Worm (Caenorhabditis elegans) whole organism, early embryonic: ENCODE measurements around the gene bpnt-1.
A peak's percentile ranks its signal among the peaks of the same experiment; 100 is the strongest.

ENCODE experiments used
- B0310.2 ChIP-seq: sonication (generic microtip); optimal IDR thresholded peaks from 2 replicates; lab custom pipeline; 2016; ENCODE audit warnings: mild to moderate bottlenecking, missing genetic modification characterization, missing compliant biosample characterization
- F13C5.2 ChIP-seq: sonication (generic microtip); optimal IDR thresholded peaks from 2 replicates; lab custom pipeline; 2017; ENCODE audit warnings: mild to moderate bottlenecking, missing genetic modification characterization, inconsistent platforms, missing compliant biosample characterization
- aly-1 ChIP-seq: sonication (generic microtip); optimal IDR thresholded peaks from 2 replicates; lab custom pipeline; 2016; ENCODE audit warnings: missing genetic modification characterization, missing compliant biosample characterization
- ama-1 ChIP-seq: fragments of 150-350 bp; optimal IDR thresholded peaks from 2 replicates; lab custom pipeline; 2014
- ceh-13 ChIP-seq: fragments of 200-800 bp; sonication (Bioruptor generic); optimal IDR thresholded peaks from 2 replicates; lab custom pipeline; 2018; ENCODE audit warnings: mild to moderate bottlenecking, missing genetic modification characterization, missing compliant biosample characterization
- ceh-36 ChIP-seq: sonication (generic microtip); optimal IDR thresholded peaks from 2 replicates; lab custom pipeline; 2016; ENCODE audit warnings: missing genetic modification characterization, inconsistent platforms, missing compliant biosample characterization
- ets-7 ChIP-seq: sonication (generic microtip); optimal IDR thresholded peaks from 2 replicates; lab custom pipeline; 2016; ENCODE audit warnings: missing genotype, missing genetic modification characterization, missing compliant biosample characterization
- flt-1 ChIP-seq: fragments of 200-800 bp; sonication (Bioruptor generic); IDR thresholded peaks from 2 replicates; pipeline ENCODE4 v1.3.6; 2022; ENCODE audit warnings: missing genetic modification characterization, missing compliant biosample characterization
- hmbx-1 ChIP-seq: sonication (generic microtip); optimal IDR thresholded peaks from 2 replicates; lab custom pipeline; 2016; ENCODE audit warnings: mild to moderate bottlenecking, missing genetic modification characterization, missing compliant biosample characterization
- hmg-4 ChIP-seq: fragments of 200-800 bp; sonication (Bioruptor generic); optimal IDR thresholded peaks from 2 replicates; lab custom pipeline; 2018; ENCODE audit warnings: mild to moderate bottlenecking, missing genetic modification characterization, missing compliant biosample characterization
- hnd-1 ChIP-seq: sonication (generic microtip); optimal IDR thresholded peaks from 2 replicates; lab custom pipeline; 2016; ENCODE audit warnings: missing genetic modification characterization, missing compliant biosample characterization
- pes-1 ChIP-seq: fragments of 200-800 bp; sonication (Bioruptor generic); IDR thresholded peaks from 2 replicates; pipeline ENCODE4 v1.3.6; 2022; ENCODE audit warnings: missing genetic modification reagents, missing genetic modification characterization, missing compliant biosample characterization
- scrt-1 ChIP-seq: fragments of 200-800 bp; sonication (Bioruptor generic); IDR thresholded peaks from 2 replicates; pipeline ENCODE4 v1.3.6; 2022; ENCODE audit warnings: missing genetic modification characterization, missing compliant biosample characterization
- sea-1 ChIP-seq: fragments of 200-800 bp; sonication (Bioruptor generic); conservative IDR thresholded peaks from 2 replicates; pipeline ENCODE4 v1.3.6; 2022; ENCODE audit warnings: missing genetic modification characterization, missing compliant biosample characterization
- tbx-11 ChIP-seq: fragments of 200-800 bp; sonication (Bioruptor generic); IDR thresholded peaks from 2 replicates; pipeline ENCODE4 v1.3.6; 2022; ENCODE audit warnings: missing genetic modification characterization, missing compliant biosample characterization
- tbx-37 ChIP-seq: fragments of 200-800 bp; sonication (Bioruptor generic); conservative IDR thresholded peaks from 2 replicates; pipeline ENCODE4 v1.3.6; 2022; ENCODE audit warnings: missing genetic modification reagents, missing genetic modification characterization, missing compliant biosample characterization
- tra-4 ChIP-seq: sonication (generic microtip); optimal IDR thresholded peaks from 2 replicates; lab custom pipeline; 2017; ENCODE audit warnings: missing genetic modification characterization, missing compliant biosample characterization

bpnt-1 gene

ce11 chrII:4444811-4445210, 24.8 kb downstream of the bpnt-1 start:
- TF ChIP-seq ets-7 (tag; lab: Kevin White, UChicago) (no peak), hmbx-1 (tag; lab: Kevin White, UChicago) (no peak), sea-1 (GFP tag; lab: Robert Waterston, UW) (no peak), ama-1 (lab: Kevin White, UChicago) (no peak), scrt-1 (no peak), ceh-36 (tag; lab: Kevin White, UChicago) (no peak), pes-1 (no peak), hmg-4 (GFP tag; lab: Kevin White, UChicago) (no peak), F13C5.2 (no peak)

ce11 chrII:4453051-4453450, 33.0 kb downstream of the bpnt-1 start, which contains the start of gene twk-2:
Gene twk-2, minus strand, starts transcription at chrII:4453151.
- no peak for TF ChIP-seq sea-1 (GFP tag; lab: Robert Waterston, UW)
- no peak for TF ChIP-seq flt-1 (GFP tag; lab: Robert Waterston, UW)
- TF ChIP-seq pes-1: no peak
- TF ChIP-seq ceh-13: no peak
- TF ChIP-seq B0310.2: no peak
- TF ChIP-seq aly-1 (tag; lab: Kevin White, UChicago): no peak
- no peak for TF ChIP-seq tbx-37
- TF ChIP-seq hmbx-1 (tag; lab: Kevin White, UChicago): no peak

ce11 chrII:4453453-4453852, 33.4 kb downstream of the bpnt-1 start:
- no peak for TF ChIP-seq scrt-1
- TF ChIP-seq hmbx-1 (tag; lab: Kevin White, UChicago): no peak
- TF ChIP-seq ceh-13: no peak
- TF ChIP-seq ets-7 (tag; lab: Kevin White, UChicago): no peak
- no peak for TF ChIP-seq hnd-1 (tag; lab: Kevin White, UChicago)

- peak; percentile 50 for TF ChIP-seq ceh-36 (tag; lab: Kevin White, UChicago)
- TF ChIP-seq sea-1 (GFP tag; lab: Robert Waterston, UW): no peak
- TF ChIP-seq scrt-1: no peak
These were observed 34.8 kb downstream of the bpnt-1 start for ce11 chrII:4454823-4455222.

- TF ChIP-seq sea-1 (GFP tag; lab: Robert Waterston, UW): no peak
- no peak for TF ChIP-seq F13C5.2
- TF ChIP-seq hmbx-1 (tag; lab: Kevin White, UChicago): no peak
- TF ChIP-seq ets-7 (tag; lab: Kevin White, UChicago): no peak
- TF ChIP-seq hnd-1 (tag; lab: Kevin White, UChicago): no peak
- TF ChIP-seq ceh-36 (tag; lab: Kevin White, UChicago): no peak
- no peak for TF ChIP-seq tra-4 (tag; lab: Kevin White, UChicago)
- TF ChIP-seq ama-1 (lab: Kevin White, UChicago): no peak
- TF ChIP-seq scrt-1: no peak
- TF ChIP-seq tbx-11 (GFP tag; lab: Robert Waterston, UW): no peak
- TF ChIP-seq ceh-13: no peak
- TF ChIP-seq tbx-37: no peak
- no peak for TF ChIP-seq B0310.2
- no peak for TF ChIP-seq flt-1 (GFP tag; lab: Robert Waterston, UW)
- no peak for TF ChIP-seq hmg-4 (GFP tag; lab: Kevin White, UChicago)
- no peak for TF ChIP-seq pes-1
- TF ChIP-seq aly-1 (tag; lab: Kevin White, UChicago): no peak
These were observed 36.0 kb downstream of the bpnt-1 start for ce11 chrII:4456024-4456423.

- TF ChIP-seq aly-1 (tag; lab: Kevin White, UChicago) (no peak), ets-7 (tag; lab: Kevin White, UChicago) (no peak), tbx-11 (GFP tag; lab: Robert Waterston, UW) (no peak), sea-1 (GFP tag; lab: Robert Waterston, UW) (no peak), ama-1 (lab: Kevin White, UChicago) (no peak), ceh-13 (no peak), hmg-4 (GFP tag; lab: Kevin White, UChicago) (no peak), ceh-36 (tag; lab: Kevin White, UChicago) (no peak), tbx-37 (no peak), scrt-1 (no peak), pes-1 (no peak)
These were observed 40.2 kb downstream of the bpnt-1 start for ce11 chrII:4460297-4460696.

ce11 chrII:4460851-4461250, 40.8 kb downstream of the bpnt-1 start, which contains the start of the genes T12C9.7 and vps-18:
Gene T12C9.7, minus strand, starts transcription at chrII:4460951.
Gene vps-18, plus strand, starts transcription at chrII:4461130.
- TF ChIP-seq ets-7 (tag; lab: Kevin White, UChicago): no peak
- no peak for TF ChIP-seq scrt-1
- TF ChIP-seq tbx-11 (GFP tag; lab: Robert Waterston, UW): no peak
- no peak for TF ChIP-seq hnd-1 (tag; lab: Kevin White, UChicago)
- no peak for TF ChIP-seq ceh-13

- no peak for TF ChIP-seq hmg-4 (GFP tag; lab: Kevin White, UChicago)
These were observed 42.8 kb downstream of the bpnt-1 start for ce11 chrII:4462842-4463241.

ce11 chrII:4467869-4468268, 47.8 kb downstream of the bpnt-1 start, which contains the start of gene W06B4.2:
Gene W06B4.2, plus strand, starts transcription at chrII:4468169.
- TF ChIP-seq ama-1 (lab: Kevin White, UChicago) (no peak), tbx-37 (no peak), F13C5.2 (no peak), hmg-4 (GFP tag; lab: Kevin White, UChicago) (no peak)
